Worm (Caenorhabditis elegans): ENCODE results near the gene asm-1.

ce11 chrII:6883716-6884115 is 26.2 kb upstream of the asm-1 start, which contains the start of gene pmp-1:
- TF ChIP-seq sea-2 (GFP tag; IDR thresholded peaks at IDR 0.05) (no peak), chd-7 (tag; optimal IDR thresholded peaks at IDR 0.05) (no peak), F22D6.2 (tag; optimal IDR thresholded peaks at IDR 0.05) (no peak), ekl-4 (GFP tag; IDR thresholded peaks at IDR 0.05) (no peak), attf-6 (GFP tag; IDR thresholded peaks at IDR 0.05) (no peak), ztf-6 (GFP tag; IDR thresholded peaks at IDR 0.05) (no peak), nfya-1 (tag; optimal IDR thresholded peaks at IDR 0.05; ENCODE audit: borderline replicate concordance, insufficient read depth) (no peak), efl-1 (GFP tag; optimal IDR thresholded peaks at IDR 0.05) (no peak)

Data from whole organism, young adult.